Worm (Caenorhabditis elegans) whole organism, L2 larva: ENCODE data around the gene W03A5.1.

Experiments used
- C34F6.9 ChIP-seq: fragments of 150-350 bp; optimal IDR thresholded peaks from 2 replicates; lab custom pipeline; 2014; ENCODE audit warnings: missing biosample characterization, missing genetic modification characterization
- F13H6.1 ChIP-seq: sonication (generic microtip); optimal IDR thresholded peaks from 2 replicates; lab custom pipeline; 2016; ENCODE audit warnings: missing genetic modification characterization, missing compliant biosample characterization
- Y55F3AM.14 ChIP-seq: fragments of 200-800 bp; sonication (Bioruptor generic); optimal IDR thresholded peaks from 2 replicates; lab custom pipeline; 2018; ENCODE audit warnings: mild to moderate bottlenecking, missing genetic modification characterization, missing compliant biosample characterization
- ZK546.5 ChIP-seq: sonication (generic microtip); optimal IDR thresholded peaks from 2 replicates; lab custom pipeline; 2017; ENCODE audit warnings: missing biosample characterization, missing genetic modification characterization
- alr-1 ChIP-seq: fragments of 150-350 bp; optimal IDR thresholded peaks from 2 replicates; lab custom pipeline; 2014; ENCODE audit warnings: missing biosample characterization, missing genetic modification characterization
- aly-2 ChIP-seq: fragments of 150-350 bp; optimal IDR thresholded peaks from 2 replicates; lab custom pipeline; 2014; ENCODE audit warnings: missing biosample characterization, missing genetic modification characterization
- ama-1 ChIP-seq: fragments of 150-350 bp; optimal IDR thresholded peaks from 2 replicates; lab custom pipeline; 2018; ENCODE audit warnings: inconsistent platforms
- blmp-1 ChIP-seq: sonication (generic microtip); optimal IDR thresholded peaks from 2 replicates; lab custom pipeline; 2017; ENCODE audit warnings: missing genetic modification characterization, mild to moderate bottlenecking, missing compliant biosample characterization, antibody characterized with exemption, moderate library complexity; ENCODE audit not compliant: insufficient read depth
- ceh-16 ChIP-seq: fragments of 150-350 bp; optimal IDR thresholded peaks from 2 replicates; lab custom pipeline; 2014; ENCODE audit warnings: missing biosample characterization, missing genetic modification characterization
- ceh-82 ChIP-seq: fragments of 150-350 bp; optimal IDR thresholded peaks from 2 replicates; lab custom pipeline; 2014; ENCODE audit warnings: missing biosample characterization, missing genetic modification characterization
- crh-2 ChIP-seq: sonication (generic microtip); optimal IDR thresholded peaks from 2 replicates; lab custom pipeline; 2017; ENCODE audit warnings: missing biosample characterization, missing genetic modification characterization
- dmd-4 ChIP-seq: sonication (generic microtip); optimal IDR thresholded peaks from 2 replicates; lab custom pipeline; 2017; ENCODE audit warnings: missing biosample characterization, missing genetic modification characterization
- egl-27 ChIP-seq: sonication (generic microtip); optimal IDR thresholded peaks from 3 replicates; lab custom pipeline; 2017; ENCODE audit warnings: missing biosample characterization, missing genetic modification reagents, missing genetic modification characterization
- elt-1 ChIP-seq: fragments of 150-350 bp; optimal IDR thresholded peaks from 2 replicates; lab custom pipeline; 2014; ENCODE audit warnings: missing biosample characterization, missing genetic modification characterization
- fos-1 ChIP-seq: fragments of 150-350 bp; optimal IDR thresholded peaks from 2 replicates; lab custom pipeline; 2014; ENCODE audit warnings: missing biosample characterization, missing genetic modification characterization
- gmeb-1 ChIP-seq: fragments of 150-350 bp; optimal IDR thresholded peaks from 2 replicates; lab custom pipeline; 2014; ENCODE audit warnings: missing biosample characterization, missing genetic modification characterization
- lin-11 ChIP-seq: fragments of 150-350 bp; sonication (generic microtip); optimal IDR thresholded peaks from 2 replicates; lab custom pipeline; 2014; ENCODE audit warnings: missing biosample characterization, missing genetic modification characterization, inconsistent platforms, mixed read lengths
- lin-13 ChIP-seq: fragments of 150-350 bp; optimal IDR thresholded peaks from 2 replicates; lab custom pipeline; 2014; ENCODE audit warnings: missing biosample characterization, missing genetic modification reagents, missing genetic modification characterization
- lsy-2 ChIP-seq, 2 experiments: fragments of 150-350 bp in 1 of 2; sonication (generic microtip) in 1 of 2; optimal IDR thresholded peaks; 2 replicates each; lab custom pipeline; 2014 to 2017; ENCODE audit warnings: missing biosample characterization in 2 of 2, missing genetic modification characterization in 2 of 2
- mab-5 ChIP-seq: fragments of 150-350 bp; optimal IDR thresholded peaks from 2 replicates; lab custom pipeline; 2014; ENCODE audit warnings: missing biosample characterization, missing genetic modification characterization
- mbf-1 ChIP-seq: sonication (generic microtip); optimal IDR thresholded peaks from 2 replicates; lab custom pipeline; 2017; ENCODE audit warnings: missing biosample characterization, missing genetic modification characterization
- nhr-10 ChIP-seq: sonication (generic microtip); optimal IDR thresholded peaks from 2 replicates; lab custom pipeline; 2017; ENCODE audit warnings: missing biosample characterization, missing genetic modification characterization
- nhr-11 ChIP-seq: fragments of 150-350 bp; optimal IDR thresholded peaks from 2 replicates; lab custom pipeline; 2014; ENCODE audit warnings: missing biosample characterization, missing genetic modification characterization
- nhr-12 ChIP-seq: fragments of 150-350 bp; optimal IDR thresholded peaks from 2 replicates; lab custom pipeline; 2014; ENCODE audit warnings: missing biosample characterization, missing genetic modification characterization
- nhr-129 ChIP-seq: fragments of 150-350 bp; optimal IDR thresholded peaks from 2 replicates; lab custom pipeline; 2014; ENCODE audit warnings: missing biosample characterization, missing genetic modification characterization
- nhr-21 ChIP-seq: fragments of 150-350 bp; optimal IDR thresholded peaks from 2 replicates; lab custom pipeline; 2014; ENCODE audit warnings: missing biosample characterization, missing genetic modification characterization
- nhr-23 ChIP-seq: fragments of 150-350 bp; optimal IDR thresholded peaks from 2 replicates; lab custom pipeline; 2014; ENCODE audit warnings: missing biosample characterization, missing genetic modification reagents, missing genetic modification characterization
- nhr-237 ChIP-seq: fragments of 150-350 bp; optimal IDR thresholded peaks from 2 replicates; lab custom pipeline; 2014; ENCODE audit warnings: missing biosample characterization, missing genetic modification characterization
- nhr-25 ChIP-seq: fragments of 150-350 bp; sonication (generic microtip); optimal IDR thresholded peaks from 3 replicates; lab custom pipeline; 2014; ENCODE audit warnings: missing biosample characterization, missing genetic modification characterization
- nhr-6 ChIP-seq: fragments of 150-350 bp; optimal IDR thresholded peaks from 2 replicates; lab custom pipeline; 2014; ENCODE audit warnings: missing biosample characterization, missing genetic modification characterization
- nhr-77 ChIP-seq: fragments of 150-350 bp; optimal IDR thresholded peaks from 2 replicates; lab custom pipeline; 2014; ENCODE audit warnings: missing biosample characterization, missing genetic modification characterization
- peb-1 ChIP-seq: fragments of 150-350 bp; optimal IDR thresholded peaks from 2 replicates; lab custom pipeline; 2014; ENCODE audit warnings: missing biosample characterization, missing genetic modification characterization
- sem-4 ChIP-seq: fragments of 150-350 bp; optimal IDR thresholded peaks from 2 replicates; lab custom pipeline; 2014; ENCODE audit warnings: missing biosample characterization, missing genetic modification reagents, missing genetic modification characterization
- skn-1 ChIP-seq: sonication (generic microtip); optimal IDR thresholded peaks from 2 replicates; lab custom pipeline; 2017; ENCODE audit warnings: missing biosample characterization, missing genetic modification characterization
- sma-3 ChIP-seq: sonication (generic microtip); optimal IDR thresholded peaks from 2 replicates; lab custom pipeline; 2016; ENCODE audit warnings: missing genetic modification reagents, missing genetic modification characterization, missing compliant biosample characterization
- sma-9 ChIP-seq, 2 experiments: fragments of 150-350 bp in 1 of 2; sonication (generic microtip) in 1 of 2; optimal IDR thresholded peaks; 2 replicates each; lab custom pipeline; 2014 to 2016; ENCODE audit warnings: missing genetic modification characterization in 2 of 2, mild to moderate bottlenecking in 1 of 2, missing biosample characterization in 1 of 2, missing compliant biosample characterization in 1 of 2, missing genetic modification reagents in 1 of 2, moderate library complexity in 1 of 2
- snpc-4 ChIP-seq: fragments of 150-350 bp; optimal IDR thresholded peaks from 2 replicates; lab custom pipeline; 2014; ENCODE audit warnings: missing biosample characterization, missing genetic modification characterization
- unc-39 ChIP-seq: fragments of 150-350 bp; optimal IDR thresholded peaks from 2 replicates; lab custom pipeline; 2014; ENCODE audit warnings: missing biosample characterization, missing genetic modification characterization
- unc-55 ChIP-seq: fragments of 150-350 bp; sonication (generic microtip); optimal IDR thresholded peaks from 3 replicates; lab custom pipeline; 2014; ENCODE audit warnings: missing biosample characterization, missing genetic modification reagents, missing genetic modification characterization
- unc-62 ChIP-seq: fragments of 150-350 bp; optimal IDR thresholded peaks from 2 replicates; lab custom pipeline; 2014; ENCODE audit warnings: missing biosample characterization, missing genetic modification reagents, missing genetic modification characterization
- ztf-11 ChIP-seq: sonication (generic microtip); optimal IDR thresholded peaks from 2 replicates; lab custom pipeline; 2017; ENCODE audit warnings: missing biosample characterization, missing genetic modification characterization
- ztf-4 ChIP-seq: fragments of 150-350 bp; optimal IDR thresholded peaks from 2 replicates; lab custom pipeline; 2014; ENCODE audit warnings: missing biosample characterization, missing genetic modification characterization

The W03A5.1 gene

ce11 chrIII:5436306-5436705 is 28.6 kb downstream of the W03A5.1 start:
- TF ChIP-seq dmd-4 (tag; lab: Kevin White, UChicago) (no peak), aly-2 (tag; lab: Kevin White, UChicago) (no peak), lin-13 (GFP tag; lab: Kevin White, UChicago) (no peak), skn-1 (tag; lab: Kevin White, UChicago) (no peak), peb-1 (tag; lab: Kevin White, UChicago) (no peak), elt-1 (tag; lab: Kevin White, UChicago) (no peak), nhr-10 (tag; lab: Kevin White, UChicago) (no peak), nhr-129 (tag; lab: Kevin White, UChicago) (no peak), nhr-77 (tag; lab: Kevin White, UChicago) (no peak), ztf-11 (no peak), blmp-1 (tag; lab: Kevin White, UChicago) (no peak), ceh-82 (tag; lab: Kevin White, UChicago) (no peak), gmeb-1 (tag; lab: Kevin White, UChicago) (no peak), nhr-21 (tag; lab: Kevin White, UChicago) (no peak)

- TF ChIP-seq lsy-2 (tag; optimal IDR thresholded peaks at IDR 0.05; lab: Kevin White, UChicago): no peak
- no peak for TF ChIP-seq sma-9 (GFP tag; optimal IDR thresholded peaks at IDR 0.05; lab: Kevin White, UChicago)
- no peak for TF ChIP-seq sma-9 (tag; optimal IDR thresholded peaks at IDR 0.05; lab: Kevin White, UChicago)
- no peak for TF ChIP-seq ama-1 (lab: Kevin White, UChicago)
- peak; percentile 35 for TF ChIP-seq fos-1 (tag; lab: Kevin White, UChicago)
- TF ChIP-seq unc-62 (GFP tag; lab: Kevin White, UChicago): no peak
Observed at ce11 chrIII:5438064-5438463, 30.4 kb downstream of the W03A5.1 start.

- TF ChIP-seq Y55F3AM.14 (GFP tag; lab: Kevin White, UChicago): no peak
- TF ChIP-seq sma-9 (GFP tag; optimal IDR thresholded peaks at IDR 0.05; lab: Kevin White, UChicago): no peak
- TF ChIP-seq sma-9 (tag; optimal IDR thresholded peaks at IDR 0.05; lab: Kevin White, UChicago): no peak
- no peak for TF ChIP-seq unc-39 (tag; lab: Kevin White, UChicago)
- no peak for TF ChIP-seq nhr-23 (tag; lab: Kevin White, UChicago)
- TF ChIP-seq elt-1 (tag; lab: Kevin White, UChicago): no peak
- no peak for TF ChIP-seq nhr-129 (tag; lab: Kevin White, UChicago)
- TF ChIP-seq sma-3 (GFP tag; lab: Kevin White, UChicago): no peak
- TF ChIP-seq sem-4: no peak
- TF ChIP-seq nhr-10 (tag; lab: Kevin White, UChicago): no peak
- no peak for TF ChIP-seq mbf-1 (tag; lab: Kevin White, UChicago)
- no peak for TF ChIP-seq snpc-4 (tag; lab: Kevin White, UChicago)
- TF ChIP-seq nhr-77 (tag; lab: Kevin White, UChicago): no peak
- TF ChIP-seq egl-27 (tag; lab: Kevin White, UChicago): no peak
- TF ChIP-seq unc-62 (GFP tag; lab: Kevin White, UChicago): no peak
- no peak for TF ChIP-seq mab-5 (tag; lab: Kevin White, UChicago)
- TF ChIP-seq nhr-237: no peak
- TF ChIP-seq fos-1 (tag; lab: Kevin White, UChicago): no peak
Observed at ce11 chrIII:5440540-5440939, 32.9 kb downstream of the W03A5.1 start, which contains the start of gene W03A5.6. W03A5.6 (minus strand) TSS chrIII:5440640.

- TF ChIP-seq unc-62 (GFP tag; lab: Kevin White, UChicago): no peak
- peak; percentile 41 for TF ChIP-seq crh-2 (tag; lab: Kevin White, UChicago)
- TF ChIP-seq nhr-21 (tag; lab: Kevin White, UChicago): no peak
- TF ChIP-seq nhr-10 (tag; lab: Kevin White, UChicago): no peak
- TF ChIP-seq nhr-6 (tag; lab: Kevin White, UChicago): no peak
- no peak for TF ChIP-seq nhr-23 (tag; lab: Kevin White, UChicago)
- TF ChIP-seq alr-1: no peak
- TF ChIP-seq unc-39 (tag; lab: Kevin White, UChicago): no peak
- no peak for TF ChIP-seq Y55F3AM.14 (GFP tag; lab: Kevin White, UChicago)
- peak; percentile 44 for TF ChIP-seq lin-13 (GFP tag; lab: Kevin White, UChicago)
- TF ChIP-seq nhr-12 (tag; lab: Kevin White, UChicago): no peak
- TF ChIP-seq nhr-237: no peak
- TF ChIP-seq sma-9 (GFP tag; optimal IDR thresholded peaks at IDR 0.05; lab: Kevin White, UChicago): peak; percentile 19
- TF ChIP-seq sma-9 (tag; optimal IDR thresholded peaks at IDR 0.05; lab: Kevin White, UChicago): no peak
- TF ChIP-seq nhr-129 (tag; lab: Kevin White, UChicago): peak; percentile 66
- TF ChIP-seq F13H6.1 (tag; lab: Kevin White, UChicago): peak; percentile 5
- TF ChIP-seq ZK546.5: no peak
- TF ChIP-seq lin-11: no peak
- TF ChIP-seq fos-1 (tag; lab: Kevin White, UChicago): peak; percentile 18
- TF ChIP-seq ama-1 (lab: Kevin White, UChicago): no peak
- peak; percentile 80 for TF ChIP-seq C34F6.9 (tag; lab: Kevin White, UChicago)
- TF ChIP-seq unc-55: peak; percentile 85
- no peak for TF ChIP-seq nhr-25
- no peak for TF ChIP-seq sem-4
- no peak for TF ChIP-seq snpc-4 (tag; lab: Kevin White, UChicago)
- TF ChIP-seq ztf-4 (tag; lab: Kevin White, UChicago): no peak
- TF ChIP-seq nhr-11 (tag; lab: Kevin White, UChicago): no peak
- TF ChIP-seq lsy-2 (tag; optimal IDR thresholded peaks at IDR 0.05; lab: Kevin White, UChicago): peak; percentile 94 to 99
- no peak for TF ChIP-seq skn-1 (tag; lab: Kevin White, UChicago)
- TF ChIP-seq egl-27 (tag; lab: Kevin White, UChicago): no peak
- TF ChIP-seq peb-1 (tag; lab: Kevin White, UChicago): no peak
- no peak for TF ChIP-seq mbf-1 (tag; lab: Kevin White, UChicago)
- no peak for TF ChIP-seq ceh-16 (tag; lab: Kevin White, UChicago)
- no peak for TF ChIP-seq ceh-82 (tag; lab: Kevin White, UChicago)
Observed at ce11 chrIII:5442711-5443253, 35.1 kb downstream of the W03A5.1 start, which contains the start of the genes T24G10.2 and disl-2. T24G10.2 (minus strand) TSS chrIII:5442761. disl-2 (plus strand) TSS chrIII:5443167.
